Worm (Caenorhabditis elegans): ENCODE measurements around the gene C28D4.4.

ce11 chrIV:9728376-9728775 is 16.4 kb downstream of the C28D4.4 start, which contains the start of gene nhr-100:
- no peak for TF ChIP-seq ceh-36 (tag; optimal IDR thresholded peaks at IDR 0.05)
- TF ChIP-seq pes-1 (GFP tag; IDR thresholded peaks at IDR 0.05) = no peak
- TF ChIP-seq hnd-1 (tag; optimal IDR thresholded peaks at IDR 0.05) = no peak
- no peak for TF ChIP-seq F13C5.2 (tag; optimal IDR thresholded peaks at IDR 0.05)
- no peak for TF ChIP-seq flt-1 (GFP tag; IDR thresholded peaks at IDR 0.05)
- no peak for TF ChIP-seq tra-4 (tag; optimal IDR thresholded peaks at IDR 0.05)
- TF ChIP-seq tbx-11 (GFP tag; IDR thresholded peaks at IDR 0.05) = no peak
- no peak for TF ChIP-seq ama-1 (optimal IDR thresholded peaks at IDR 0.05)
- no peak for TF ChIP-seq ceh-13 (GFP tag; optimal IDR thresholded peaks at IDR 0.05)
- no peak for TF ChIP-seq aly-1 (tag; optimal IDR thresholded peaks at IDR 0.05)
- TF ChIP-seq scrt-1 (GFP tag; IDR thresholded peaks at IDR 0.05) = no peak
- no peak for TF ChIP-seq hmg-4 (GFP tag; optimal IDR thresholded peaks at IDR 0.05)
- TF ChIP-seq hmbx-1 (tag; optimal IDR thresholded peaks at IDR 0.05) = no peak
- TF ChIP-seq B0310.2 (tag; optimal IDR thresholded peaks at IDR 0.05) = no peak
